Fruit fly (Drosophila melanogaster): Measurements from ENCODE around the gene CG32318.

DNA sequence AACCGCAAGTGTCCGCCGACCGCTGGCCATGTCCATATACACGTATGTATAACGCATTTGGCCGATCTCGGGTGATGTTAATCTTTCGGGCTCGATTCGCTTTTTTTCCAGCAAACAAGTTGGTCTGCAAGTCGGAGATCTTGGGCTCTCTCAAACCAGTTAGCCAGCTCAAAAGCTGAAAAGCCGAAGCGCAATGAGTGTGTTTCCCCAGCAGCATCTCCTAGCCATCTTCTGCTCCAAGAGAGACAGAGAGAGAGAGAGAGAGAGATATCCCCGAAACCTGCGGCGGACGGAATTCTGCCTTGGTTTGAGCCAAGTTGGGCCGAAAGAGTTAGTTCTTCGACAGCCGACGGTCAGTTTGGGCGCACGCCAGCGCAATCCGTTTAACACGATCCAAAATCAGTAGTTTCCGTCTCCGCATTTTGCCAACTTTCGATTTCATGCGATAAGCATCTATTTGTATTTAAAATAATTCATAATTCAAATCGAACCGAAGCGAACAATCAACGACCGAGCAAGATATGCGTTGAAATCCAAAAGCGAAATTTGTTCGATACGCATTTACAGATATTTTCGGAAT lies 18.8 kb upstream of the CG32318 start:
- TF ChIP-seq Pif1A (GFP tag; optimal IDR thresholded peaks at IDR 0.05) (no peak), CG14655 (GFP tag; optimal IDR thresholded peaks at IDR 0.05) (no peak), Pif1B (GFP tag; optimal IDR thresholded peaks at IDR 0.05) (no peak), EcR (GFP tag; optimal IDR thresholded peaks at IDR 0.05) (peak; percentile 47), CG10348 (GFP tag; IDR thresholded peaks at IDR 0.05) (no peak), Ets98B (GFP tag; IDR thresholded peaks at IDR 0.05) (peak; percentile 14; the same call in 1 of the 2 replicates), CG12605 (GFP tag; IDR thresholded peaks at IDR 0.05) (no peak), CG9948 (tag; optimal IDR thresholded peaks at IDR 0.05) (no peak), CG4496 (GFP tag; IDR thresholded peaks at IDR 0.05) (peak; percentile 31; the same call in 1 of the 3 replicates), CG8159 (tag; optimal IDR thresholded peaks at IDR 0.05) (no peak)
